Fruit fly (Drosophila melanogaster): Measurements from ENCODE around the gene CG5355.

The CG5355 gene

dm6 chr2L:10376276-10376675 is 37.0 kb downstream of the CG5355 start:
- TF ChIP-seq CG15710 (tag; optimal IDR thresholded peaks at IDR 0.05) (no peak), gl (tag; optimal IDR thresholded peaks at IDR 0.05) (no peak), CG9948 (tag; optimal IDR thresholded peaks at IDR 0.05) (no peak), CG8301 (tag; optimal IDR thresholded peaks at IDR 0.05) (no peak), Pif1B (GFP tag; optimal IDR thresholded peaks at IDR 0.05) (no peak), CG4496 (GFP tag; IDR thresholded peaks at IDR 0.05) (no peak), CG34367 (tag; optimal IDR thresholded peaks at IDR 0.05) (no peak), rn (GFP tag; IDR thresholded peaks at IDR 0.05) (no peak), CG17806 (tag; optimal IDR thresholded peaks at IDR 0.05) (no peak), CG32121 (GFP tag; IDR thresholded peaks at IDR 0.05) (no peak), Pif1A (GFP tag; optimal IDR thresholded peaks at IDR 0.05) (no peak), Ets98B (GFP tag; IDR thresholded peaks at IDR 0.05) (no peak), CG10348 (GFP tag; IDR thresholded peaks at IDR 0.05) (no peak), EcR (GFP tag; optimal IDR thresholded peaks at IDR 0.05) (no peak), CG8159 (tag; optimal IDR thresholded peaks at IDR 0.05) (no peak), D1 (tag; optimal IDR thresholded peaks at IDR 0.05) (no peak), Snoo (tag; optimal IDR thresholded peaks at IDR 0.05) (no peak), CG12605 (GFP tag; IDR thresholded peaks at IDR 0.05) (no peak), CG13204 (GFP tag; optimal IDR thresholded peaks at IDR 0.05) (no peak)

- TF ChIP-seq CG15710 (tag; optimal IDR thresholded peaks at IDR 0.05) (peak; percentile 57), CG14655 (GFP tag; optimal IDR thresholded peaks at IDR 0.05) (no peak), rn (GFP tag; IDR thresholded peaks at IDR 0.05) (no peak), CG4496 (GFP tag; IDR thresholded peaks at IDR 0.05) (peak; percentile 44; the same call in 1 of the 3 replicates), Snoo (tag; optimal IDR thresholded peaks at IDR 0.05) (peak; percentile 43), EcR (GFP tag; optimal IDR thresholded peaks at IDR 0.05) (no peak), CG13204 (GFP tag; optimal IDR thresholded peaks at IDR 0.05) (no peak), CG8301 (tag; optimal IDR thresholded peaks at IDR 0.05) (peak; percentile 44), D1 (tag; optimal IDR thresholded peaks at IDR 0.05) (peak; percentile 70), CG10348 (GFP tag; IDR thresholded peaks at IDR 0.05) (no peak), gl (tag; optimal IDR thresholded peaks at IDR 0.05) (no peak), fd96Ca (GFP tag; IDR thresholded peaks at IDR 0.05) (no peak), CG32121 (GFP tag; IDR thresholded peaks at IDR 0.05) (peak; percentile 41), Pif1B (GFP tag; optimal IDR thresholded peaks at IDR 0.05) (no peak), Ets98B (GFP tag; IDR thresholded peaks at IDR 0.05) (peak; percentile 50; the same call in 1 of the 2 replicates), CG12605 (GFP tag; IDR thresholded peaks at IDR 0.05) (no peak), CG17806 (tag; optimal IDR thresholded peaks at IDR 0.05) (peak; percentile 48), CG9948 (tag; optimal IDR thresholded peaks at IDR 0.05) (peak; percentile 44), CG34367 (tag; optimal IDR thresholded peaks at IDR 0.05) (peak; percentile 25), CG8159 (tag; optimal IDR thresholded peaks at IDR 0.05) (peak; percentile 56), Pif1A (GFP tag; optimal IDR thresholded peaks at IDR 0.05) (no peak)
Observed at dm6 chr2L:10375464-10376236, 37.6 kb downstream of the CG5355 start, which contains the start of the genes CG33303 and dpr19. Gene CG33303 (minus strand): TSS chr2L:10375757. Gene dpr19 (plus strand): TSS chr2L:10376168.

- TF ChIP-seq CG8301 (tag; optimal IDR thresholded peaks at IDR 0.05) (no peak), CG14655 (GFP tag; optimal IDR thresholded peaks at IDR 0.05) (no peak), Snoo (tag; optimal IDR thresholded peaks at IDR 0.05) (no peak), CG13204 (GFP tag; optimal IDR thresholded peaks at IDR 0.05) (no peak), CG4496 (GFP tag; IDR thresholded peaks at IDR 0.05) (no peak), Pif1B (GFP tag; optimal IDR thresholded peaks at IDR 0.05) (no peak), CG32121 (GFP tag; IDR thresholded peaks at IDR 0.05) (no peak), Pif1A (GFP tag; optimal IDR thresholded peaks at IDR 0.05) (no peak), CG9948 (tag; optimal IDR thresholded peaks at IDR 0.05) (no peak), CG12605 (GFP tag; IDR thresholded peaks at IDR 0.05) (no peak), CG10348 (GFP tag; IDR thresholded peaks at IDR 0.05) (no peak), EcR (GFP tag; optimal IDR thresholded peaks at IDR 0.05) (no peak)
Observed at dm6 chr2L:10373605-10374269, 39.5 kb downstream of the CG5355 start, which contains the start of gene rho-5. Gene rho-5 (minus strand): TSS chr2L:10373900.

dm6 chr2L:10372297-10372696 is 41.0 kb downstream of the CG5355 start:
- no peak for TF ChIP-seq CG34367 (tag; optimal IDR thresholded peaks at IDR 0.05)
- TF ChIP-seq CG8301 (tag; optimal IDR thresholded peaks at IDR 0.05) = no peak
- TF ChIP-seq Ets98B (GFP tag; IDR thresholded peaks at IDR 0.05) = no peak
- TF ChIP-seq CG17806 (tag; optimal IDR thresholded peaks at IDR 0.05) = no peak
- no peak for TF ChIP-seq Pif1B (GFP tag; optimal IDR thresholded peaks at IDR 0.05)
- TF ChIP-seq Pif1A (GFP tag; optimal IDR thresholded peaks at IDR 0.05) = no peak
- no peak for TF ChIP-seq CG12605 (GFP tag; IDR thresholded peaks at IDR 0.05)

dm6 chr2L:10366525-10366924 is 46.7 kb downstream of the CG5355 start, which contains the start of gene CG5056:
Gene CG5056 (plus strand): TSS chr2L:10366692.
- TF ChIP-seq CG10348 (GFP tag; IDR thresholded peaks at IDR 0.05) = no peak
- TF ChIP-seq CG9948 (tag; optimal IDR thresholded peaks at IDR 0.05) = peak; percentile 30
- peak; percentile 11; the same call in 1 of the 2 replicates for TF ChIP-seq CG12605 (GFP tag; IDR thresholded peaks at IDR 0.05)
- peak; percentile 40 for TF ChIP-seq CG15710 (tag; optimal IDR thresholded peaks at IDR 0.05)
- no peak for TF ChIP-seq CG8159 (tag; optimal IDR thresholded peaks at IDR 0.05)
- TF ChIP-seq EcR (GFP tag; optimal IDR thresholded peaks at IDR 0.05) = no peak
- TF ChIP-seq CG34367 (tag; optimal IDR thresholded peaks at IDR 0.05) = peak; percentile 32
- TF ChIP-seq Snoo (tag; optimal IDR thresholded peaks at IDR 0.05) = peak; percentile 2
- no peak for TF ChIP-seq fd96Ca (GFP tag; IDR thresholded peaks at IDR 0.05)
- peak; percentile 57 for TF ChIP-seq gl (tag; optimal IDR thresholded peaks at IDR 0.05)
- peak; percentile 6 for TF ChIP-seq CG17806 (tag; optimal IDR thresholded peaks at IDR 0.05)
- TF ChIP-seq Pif1A (GFP tag; optimal IDR thresholded peaks at IDR 0.05) = no peak
- TF ChIP-seq CG32121 (GFP tag; IDR thresholded peaks at IDR 0.05) = peak; percentile 41; the same call in 1 of the 2 replicates
- TF ChIP-seq CG14655 (GFP tag; optimal IDR thresholded peaks at IDR 0.05) = no peak
- TF ChIP-seq rn (GFP tag; IDR thresholded peaks at IDR 0.05) = no peak
- no peak for TF ChIP-seq Pif1B (GFP tag; optimal IDR thresholded peaks at IDR 0.05)
- TF ChIP-seq Ets98B (GFP tag; IDR thresholded peaks at IDR 0.05) = peak; percentile 29; the same call in 1 of the 2 replicates
